Worm (Caenorhabditis elegans) whole organism, L1 larva: ENCODE data around the gene tbx-41.

Experiments
- C16A3.4 ChIP-seq: fragments of 150-350 bp; optimal IDR thresholded peaks from 2 replicates; lab custom pipeline; 2014; ENCODE audit warnings: missing biosample characterization, missing genetic modification characterization
- C34B4.2 ChIP-seq: sonication (generic microtip); optimal IDR thresholded peaks from 2 replicates; lab custom pipeline; 2017; ENCODE audit warnings: mild to moderate bottlenecking, missing genetic modification characterization, missing compliant biosample characterization
- Y116A8C.19 ChIP-seq: sonication (generic microtip); optimal IDR thresholded peaks from 2 replicates; lab custom pipeline; 2016; ENCODE audit warnings: missing compliant biosample characterization, missing genetic modification characterization, borderline replicate concordance
- aha-1 ChIP-seq: fragments of 150-350 bp; optimal IDR thresholded peaks from 2 replicates; lab custom pipeline; 2014; ENCODE audit warnings: missing biosample characterization, missing genetic modification characterization
- aly-2 ChIP-seq: fragments of 150-350 bp; optimal IDR thresholded peaks from 2 replicates; lab custom pipeline; 2014; ENCODE audit warnings: missing biosample characterization, missing genetic modification characterization
- blmp-1 ChIP-seq: fragments of 150-350 bp; optimal IDR thresholded peaks from 2 replicates; lab custom pipeline; 2014; ENCODE audit warnings: missing biosample characterization, missing genetic modification characterization
- ceh-63 ChIP-seq: fragments of 200-800 bp; sonication (Bioruptor generic); optimal IDR thresholded peaks from 2 replicates; lab custom pipeline; 2018; ENCODE audit warnings: mild to moderate bottlenecking, missing genetic modification characterization, missing compliant biosample characterization
- ceh-88 ChIP-seq: fragments of 200-800 bp; sonication (Bioruptor generic); IDR thresholded peaks from 2 replicates; pipeline ENCODE4 v1.3.6; 2022; ENCODE audit warnings: missing genetic modification characterization, missing compliant biosample characterization
- ceh-90 ChIP-seq: sonication (generic microtip); optimal IDR thresholded peaks from 2 replicates; lab custom pipeline; 2016; ENCODE audit warnings: missing genetic modification characterization, missing compliant biosample characterization
- ces-1 ChIP-seq: fragments of 150-350 bp; optimal IDR thresholded peaks from 2 replicates; lab custom pipeline; 2014; ENCODE audit warnings: missing biosample characterization, missing genetic modification reagents, missing genetic modification characterization
- dpl-1 ChIP-seq, 3 experiments: fragments of 150-350 bp in 2 of 3; sonication (generic microtip) in 1 of 3; optimal IDR thresholded peaks; 2 replicates each; lab custom pipeline; 2014 to 2017; ENCODE audit warnings: missing biosample characterization in 3 of 3, missing genetic modification characterization in 3 of 3, missing genetic modification reagents in 3 of 3
- dsc-1 ChIP-seq: sonication (generic microtip); optimal IDR thresholded peaks from 2 replicates; lab custom pipeline; 2016; ENCODE audit warnings: mild to moderate bottlenecking, missing genetic modification characterization, missing compliant biosample characterization
- efl-1 ChIP-seq, 4 experiments: fragments of 150-350 bp; optimal IDR thresholded peaks in 3 of 4; peaks in 1 of 4; 1 replicate in 1 of 4; 2 replicates in 3 of 4; lab custom pipeline; 2014; ENCODE audit warnings: missing biosample characterization in 2 of 4, missing genetic modification characterization in 2 of 4, missing genetic modification reagents in 2 of 4
- egl-13 ChIP-seq: sonication (generic microtip); optimal IDR thresholded peaks from 2 replicates; lab custom pipeline; 2016; ENCODE audit warnings: missing genotype, missing genetic modification reagents, missing genetic modification characterization, missing compliant biosample characterization
- egl-27 ChIP-seq, 2 experiments: fragments of 150-350 bp in 1 of 2; sonication (generic microtip); optimal IDR thresholded peaks; 3 replicates each; lab custom pipeline; 2017 to 2018; ENCODE audit warnings: missing biosample characterization in 2 of 2, missing genetic modification characterization in 2 of 2, missing genetic modification reagents in 2 of 2
- elt-2 ChIP-seq: sonication (generic microtip); optimal IDR thresholded peaks from 2 replicates; lab custom pipeline; 2016; ENCODE audit warnings: missing genetic modification characterization, mild to moderate bottlenecking, inconsistent platforms, missing compliant biosample characterization, missing genetic modification reagents
- fkh-10 ChIP-seq: sonication (generic microtip); optimal IDR thresholded peaks from 2 replicates; lab custom pipeline; 2017; ENCODE audit warnings: missing biosample characterization, missing genetic modification reagents, missing genetic modification characterization
- fkh-4 ChIP-seq: sonication (generic microtip); optimal IDR thresholded peaks from 2 replicates; lab custom pipeline; 2016; ENCODE audit warnings: missing compliant biosample characterization, missing genetic modification characterization, borderline replicate concordance
- fos-1 ChIP-seq: fragments of 150-350 bp; optimal IDR thresholded peaks from 2 replicates; lab custom pipeline; 2014; ENCODE audit warnings: missing biosample characterization, missing genetic modification characterization
- grh-1 ChIP-seq: fragments of 200-800 bp; sonication (Bioruptor generic); IDR thresholded peaks from 2 replicates; pipeline ENCODE4 v1.3.6; 2022; ENCODE audit warnings: missing genetic modification reagents, missing genetic modification characterization, missing compliant biosample characterization
- hlh-17 ChIP-seq: fragments of 200-800 bp; sonication (Bioruptor generic); optimal IDR thresholded peaks from 2 replicates; lab custom pipeline; 2018; ENCODE audit warnings: missing genetic modification characterization, mild to moderate bottlenecking, missing compliant biosample characterization, moderate library complexity, borderline replicate concordance
- hlh-4 ChIP-seq: sonication (generic microtip); optimal IDR thresholded peaks from 2 replicates; lab custom pipeline; 2016; ENCODE audit warnings: mild to moderate bottlenecking, missing genetic modification characterization, missing compliant biosample characterization
- hpl-2 ChIP-seq: fragments of 150-350 bp; optimal IDR thresholded peaks from 2 replicates; lab custom pipeline; 2014; ENCODE audit warnings: missing biosample characterization, missing genetic modification reagents, missing genetic modification characterization
- lin-13 ChIP-seq: fragments of 150-350 bp; optimal IDR thresholded peaks from 2 replicates; lab custom pipeline; 2014; ENCODE audit warnings: missing biosample characterization, missing genetic modification reagents, missing genetic modification characterization
- lin-35 ChIP-seq, 2 experiments: fragments of 150-350 bp; optimal IDR thresholded peaks; 2 replicates each; lab custom pipeline; 2014; ENCODE audit warnings: missing biosample characterization in 2 of 2, missing genetic modification characterization in 2 of 2, missing genetic modification reagents in 2 of 2
- lir-3 ChIP-seq: sonication (generic microtip); optimal IDR thresholded peaks from 2 replicates; lab custom pipeline; 2016; ENCODE audit warnings: mild to moderate bottlenecking, missing genetic modification characterization, moderate library complexity, missing compliant biosample characterization; ENCODE audit not compliant: poor library complexity
- lsy-2 ChIP-seq, 2 experiments: fragments of 150-350 bp; optimal IDR thresholded peaks; 2 replicates each; lab custom pipeline; 2014; ENCODE audit warnings: missing biosample characterization in 2 of 2, missing genetic modification characterization in 2 of 2
- mdl-1 ChIP-seq, 2 experiments: fragments of 150-350 bp; optimal IDR thresholded peaks; 2 replicates each; lab custom pipeline; 2014 to 2017; ENCODE audit warnings: missing biosample characterization in 2 of 2, missing genetic modification characterization in 2 of 2, inconsistent platforms in 1 of 2
- mef-2 ChIP-seq: fragments of 150-350 bp; optimal IDR thresholded peaks from 2 replicates; lab custom pipeline; 2014; ENCODE audit warnings: missing biosample characterization, missing genetic modification characterization
- nhr-11 ChIP-seq: fragments of 150-350 bp; optimal IDR thresholded peaks from 2 replicates; lab custom pipeline; 2014; ENCODE audit warnings: missing biosample characterization, missing genetic modification characterization
- nhr-19 ChIP-seq: fragments of 200-800 bp; sonication (Bioruptor generic); conservative IDR thresholded peaks from 2 replicates; pipeline ENCODE4 v1.3.6; 2022; ENCODE audit warnings: missing genetic modification characterization, missing compliant biosample characterization
- nhr-20 ChIP-seq: sonication (generic microtip); optimal IDR thresholded peaks from 2 replicates; lab custom pipeline; 2016; ENCODE audit warnings: mild to moderate bottlenecking, missing genetic modification characterization, missing compliant biosample characterization
- nhr-237 ChIP-seq: fragments of 150-350 bp; optimal IDR thresholded peaks from 2 replicates; lab custom pipeline; 2014; ENCODE audit warnings: missing biosample characterization, missing genetic modification characterization
- nhr-47 ChIP-seq: sonication (generic microtip); optimal IDR thresholded peaks from 2 replicates; lab custom pipeline; 2016; ENCODE audit warnings: mild to moderate bottlenecking, missing genetic modification characterization, moderate library complexity, missing compliant biosample characterization
- nhr-71 ChIP-seq: sonication (generic microtip); optimal IDR thresholded peaks from 2 replicates; lab custom pipeline; 2016; ENCODE audit warnings: mild to moderate bottlenecking, missing genetic modification characterization, moderate library complexity, missing compliant biosample characterization
- nhr-76 ChIP-seq: sonication (generic microtip); optimal IDR thresholded peaks from 2 replicates; lab custom pipeline; 2017; ENCODE audit warnings: missing biosample characterization, missing genetic modification characterization
- nhr-85 ChIP-seq: sonication (generic microtip); peaks from one replicate; lab custom pipeline; 2016; ENCODE audit warnings: missing genetic modification characterization, inconsistent platforms, missing compliant biosample characterization
- nhr-90 ChIP-seq: sonication (generic microtip); optimal IDR thresholded peaks from 2 replicates; lab custom pipeline; 2016; ENCODE audit warnings: mild to moderate bottlenecking, missing genetic modification characterization, missing compliant biosample characterization; ENCODE audit not compliant: poor library complexity
- pag-3 ChIP-seq: sonication (generic microtip); optimal IDR thresholded peaks from 2 replicates; lab custom pipeline; 2017; ENCODE audit warnings: missing genetic modification characterization, mild to moderate bottlenecking, missing compliant biosample characterization, antibody characterized with exemption, borderline replicate concordance; ENCODE audit not compliant: insufficient read depth
- pqm-1 ChIP-seq: sonication (generic microtip); optimal IDR thresholded peaks from 3 replicates; lab custom pipeline; 2017; ENCODE audit warnings: missing biosample characterization, missing genetic modification characterization
- rnt-1 ChIP-seq: sonication (generic microtip); optimal IDR thresholded peaks from 2 replicates; lab custom pipeline; 2016; ENCODE audit warnings: mild to moderate bottlenecking, missing genetic modification characterization, moderate library complexity, missing compliant biosample characterization
- skn-1 ChIP-seq: fragments of 150-350 bp; optimal IDR thresholded peaks from 2 replicates; lab custom pipeline; 2014; ENCODE audit warnings: missing biosample characterization, missing genetic modification characterization
- snu-23 ChIP-seq: sonication (generic microtip); optimal IDR thresholded peaks from 2 replicates; lab custom pipeline; 2016; ENCODE audit warnings: missing genetic modification characterization, missing compliant biosample characterization
- sup-37 ChIP-seq: fragments of 200-800 bp; sonication (Bioruptor generic); optimal IDR thresholded peaks from 2 replicates; lab custom pipeline; 2018; ENCODE audit warnings: mild to moderate bottlenecking, missing genetic modification characterization, missing compliant biosample characterization
- tlp-1 ChIP-seq: fragments of 150-350 bp; optimal IDR thresholded peaks from 2 replicates; lab custom pipeline; 2014; ENCODE audit warnings: missing biosample characterization, missing genetic modification characterization
- unc-30 ChIP-seq: sonication (generic microtip); optimal IDR thresholded peaks from 2 replicates; lab custom pipeline; 2017; ENCODE audit warnings: missing biosample characterization, missing genetic modification characterization
- unc-62 ChIP-seq: fragments of 150-350 bp; optimal IDR thresholded peaks from 2 replicates; lab custom pipeline; 2014; ENCODE audit warnings: missing biosample characterization, missing genetic modification reagents, missing genetic modification characterization
- zag-1 ChIP-seq: fragments of 150-350 bp; optimal IDR thresholded peaks from 2 replicates; lab custom pipeline; 2014; ENCODE audit warnings: missing biosample characterization, missing genetic modification characterization
- zip-4 ChIP-seq: fragments of 200-800 bp; sonication (Bioruptor generic); optimal IDR thresholded peaks from 2 replicates; lab custom pipeline; 2018; ENCODE audit warnings: mild to moderate bottlenecking, missing genetic modification characterization, moderate library complexity, missing compliant biosample characterization
- ztf-11 ChIP-seq, 2 experiments: sonication (generic microtip); optimal IDR thresholded peaks; 2 replicates each; lab custom pipeline; 2016 to 2017; ENCODE audit warnings: missing genetic modification characterization in 2 of 2, missing biosample characterization in 1 of 2, missing compliant biosample characterization in 1 of 2
- ztf-4 ChIP-seq: fragments of 150-350 bp; optimal IDR thresholded peaks from 2 replicates; lab custom pipeline; 2014; ENCODE audit warnings: missing biosample characterization, missing genetic modification characterization

tbx-41 gene

ce11 chrX:1888445-1889035 lies 23.5 kb downstream of the tbx-41 start:
- TF ChIP-seq nhr-71 (tag; lab: Kevin White, UChicago) (peak; percentile 64), mdl-1 (tag; optimal IDR thresholded peaks at IDR 0.05; lab: Kevin White, UChicago) (peak in 1 of 2 experiments; percentile 2), nhr-76 (tag; lab: Kevin White, UChicago) (no peak), egl-13 (tag; lab: Kevin White, UChicago) (peak; percentile 76), efl-1 (optimal IDR thresholded peaks at IDR 0.05; lab: Kevin White, UChicago) (peak; percentile 46 to 50), efl-1 (GFP tag; optimal IDR thresholded peaks at IDR 0.05 in 1 of 2; lab: Kevin White, UChicago) (no peak), nhr-20 (tag; lab: Kevin White, UChicago) (peak; percentile 49), aly-2 (tag; lab: Kevin White, UChicago) (no peak), lin-35 (GFP tag; optimal IDR thresholded peaks at IDR 0.05; lab: Kevin White, UChicago) (peak in 1 of 2 experiments; percentile 37), hpl-2 (GFP tag; lab: Kevin White, UChicago) (no peak), C16A3.4 (tag; lab: Kevin White, UChicago) (peak; percentile 44), skn-1 (tag; lab: Kevin White, UChicago) (peak; percentile 81), dpl-1 (GFP tag; optimal IDR thresholded peaks at IDR 0.05; lab: Kevin White, UChicago) (no peak), hlh-17 (GFP tag; lab: Kevin White, UChicago) (no peak), fos-1 (tag; lab: Kevin White, UChicago) (peak; percentile 68), nhr-47 (tag; lab: Kevin White, UChicago) (peak; percentile 91), ceh-63 (GFP tag; lab: Kevin White, UChicago) (no peak), ceh-88 (GFP tag; lab: Robert Waterston, UW) (no peak), lsy-2 (tag; optimal IDR thresholded peaks at IDR 0.05; lab: Kevin White, UChicago) (peak; percentile 39 to 47), nhr-85 (tag; lab: Kevin White, UChicago) (no peak), tlp-1 (no peak), egl-27 (tag; optimal IDR thresholded peaks at IDR 0.05; lab: Kevin White, UChicago) (no peak), blmp-1 (tag; lab: Kevin White, UChicago) (no peak), pag-3 (no peak), nhr-19 (peak; percentile 71), zip-4 (GFP tag; lab: Kevin White, UChicago) (peak; percentile 47), hlh-4 (tag; lab: Kevin White, UChicago) (no peak), elt-2 (tag; lab: Kevin White, UChicago) (peak; percentile 55), dsc-1 (tag; lab: Kevin White, UChicago) (peak; percentile 93), unc-30 (tag; lab: Kevin White, UChicago) (no peak), zag-1 (tag; lab: Kevin White, UChicago) (no peak), lin-13 (no peak), pqm-1 (tag; lab: Kevin White, UChicago) (no peak), ces-1 (GFP tag; lab: Kevin White, UChicago) (no peak), fkh-10 (peak; percentile 83), grh-1 (GFP tag; lab: Robert Waterston, UW) (no peak), fkh-4 (tag; lab: Kevin White, UChicago) (peak; percentile 54), nhr-11 (tag; lab: Kevin White, UChicago) (peak; percentile 5), rnt-1 (tag; lab: Kevin White, UChicago) (peak; percentile 65), ceh-90 (tag; lab: Kevin White, UChicago) (no peak), sup-37 (GFP tag; lab: Kevin White, UChicago) (no peak), nhr-237 (tag; lab: Kevin White, UChicago) (no peak), aha-1 (tag; lab: Kevin White, UChicago) (no peak), snu-23 (GFP tag; lab: Kevin White, UChicago) (peak; percentile 83), ztf-11 (tag; optimal IDR thresholded peaks at IDR 0.05; lab: Kevin White, UChicago) (peak in 1 of 2 experiments; percentile 48), mef-2 (tag; lab: Kevin White, UChicago) (no peak), nhr-90 (tag; lab: Kevin White, UChicago) (peak; percentile 51), unc-62 (GFP tag; lab: Kevin White, UChicago) (no peak), Y116A8C.19 (tag; lab: Kevin White, UChicago) (no peak), lir-3 (peak; percentile 31), ztf-4 (tag; lab: Kevin White, UChicago) (peak; percentile 11), C34B4.2 (tag; lab: Kevin White, UChicago) (no peak)
